Fruit fly (Drosophila melanogaster): ENCODE results near the gene crp.

crp gene

dm6 chr2L:16287602-16288392, at the start of gene crp, which contains the start of gene pkaap:
Gene crp, minus strand, starts transcription at chr2L:16287730.
Gene pkaap, plus strand, starts transcription at chr2L:16288290.
- TF ChIP-seq CG9948 (tag; optimal IDR thresholded peaks at IDR 0.05) (no peak), CG15710 (tag; optimal IDR thresholded peaks at IDR 0.05) (peak; percentile 12), Snoo (tag; optimal IDR thresholded peaks at IDR 0.05) (peak; percentile 57), CG34367 (tag; optimal IDR thresholded peaks at IDR 0.05) (peak; percentile 34), CG4496 (GFP tag; IDR thresholded peaks at IDR 0.05) (no peak), CG12605 (GFP tag; IDR thresholded peaks at IDR 0.05) (no peak), Pif1B (GFP tag; optimal IDR thresholded peaks at IDR 0.05) (peak; percentile 64), CG32121 (GFP tag; IDR thresholded peaks at IDR 0.05) (no peak), CG8301 (tag; optimal IDR thresholded peaks at IDR 0.05) (no peak), rn (GFP tag; IDR thresholded peaks at IDR 0.05) (no peak), D1 (tag; optimal IDR thresholded peaks at IDR 0.05) (no peak), Ets98B (GFP tag; IDR thresholded peaks at IDR 0.05) (no peak), CG10348 (GFP tag; IDR thresholded peaks at IDR 0.05) (no peak), gl (tag; optimal IDR thresholded peaks at IDR 0.05) (peak; percentile 18), Pif1A (GFP tag; optimal IDR thresholded peaks at IDR 0.05) (no peak), CG17806 (tag; optimal IDR thresholded peaks at IDR 0.05) (peak; percentile 1), CG13204 (GFP tag; optimal IDR thresholded peaks at IDR 0.05) (peak; percentile 48), CG8159 (tag; optimal IDR thresholded peaks at IDR 0.05) (peak; percentile 50), fd96Ca (GFP tag; IDR thresholded peaks at IDR 0.05) (no peak), EcR (GFP tag; optimal IDR thresholded peaks at IDR 0.05) (no peak)

- TF ChIP-seq Pif1A (GFP tag; optimal IDR thresholded peaks at IDR 0.05) (no peak), CG12605 (GFP tag; IDR thresholded peaks at IDR 0.05) (no peak), CG4496 (GFP tag; IDR thresholded peaks at IDR 0.05) (no peak), gl (tag; optimal IDR thresholded peaks at IDR 0.05) (no peak), EcR (GFP tag; optimal IDR thresholded peaks at IDR 0.05) (no peak), CG32121 (GFP tag; IDR thresholded peaks at IDR 0.05) (no peak), CG10348 (GFP tag; IDR thresholded peaks at IDR 0.05) (no peak), CG15710 (tag; optimal IDR thresholded peaks at IDR 0.05) (no peak)
Observed at dm6 chr2L:16329625-16330024, 42.1 kb upstream of the crp start, which contains the start of gene CG4440. Gene CG4440, plus strand, starts transcription at chr2L:16329925.

- peak; percentile 27; the same call in 1 of the 2 replicates for TF ChIP-seq CG32121 (GFP tag; IDR thresholded peaks at IDR 0.05)
- no peak; the same call in 1 of the 2 replicates for TF ChIP-seq CG12605 (GFP tag; IDR thresholded peaks at IDR 0.05)
- TF ChIP-seq D1 (tag; optimal IDR thresholded peaks at IDR 0.05), result peak; percentile 71
- TF ChIP-seq Snoo (tag; optimal IDR thresholded peaks at IDR 0.05), result peak; percentile 14
Observed at dm6 chr2L:16329102-16329520, 41.6 kb upstream of the crp start, which contains the start of gene mRpL4. Gene mRpL4, minus strand, starts transcription at chr2L:16329132.

- no peak for TF ChIP-seq CG8301 (tag; optimal IDR thresholded peaks at IDR 0.05)
- TF ChIP-seq D1 (tag; optimal IDR thresholded peaks at IDR 0.05), result peak; percentile 79
- TF ChIP-seq CG15710 (tag; optimal IDR thresholded peaks at IDR 0.05), result no peak
- no peak for TF ChIP-seq CG34367 (tag; optimal IDR thresholded peaks at IDR 0.05)
- TF ChIP-seq CG14655 (GFP tag; optimal IDR thresholded peaks at IDR 0.05), result no peak
Observed at dm6 chr2L:16326892-16327291, 39.4 kb upstream of the crp start, which contains the start of gene CG4278. Gene CG4278, plus strand, starts transcription at chr2L:16327069.

dm6 chr2L:16325515-16326257, 38.2 kb upstream of the crp start, which contains the start of gene cact:
Gene cact, minus strand, starts transcription at chr2L:16326207.
- TF ChIP-seq CG10348 (GFP tag; IDR thresholded peaks at IDR 0.05) (peak; percentile 59), rn (GFP tag; IDR thresholded peaks at IDR 0.05) (peak; percentile 83), Snoo (tag; optimal IDR thresholded peaks at IDR 0.05) (peak; percentile 87), CG15710 (tag; optimal IDR thresholded peaks at IDR 0.05) (peak; percentile 84), EcR (GFP tag; optimal IDR thresholded peaks at IDR 0.05) (peak; percentile 15), gl (tag; optimal IDR thresholded peaks at IDR 0.05) (peak; percentile 42), CG9948 (tag; optimal IDR thresholded peaks at IDR 0.05) (peak; percentile 87), CG34367 (tag; optimal IDR thresholded peaks at IDR 0.05) (peak; percentile 79), fd96Ca (GFP tag; IDR thresholded peaks at IDR 0.05) (peak; percentile 81; the same call in 2 of the 3 replicates), CG14655 (GFP tag; optimal IDR thresholded peaks at IDR 0.05) (peak; percentile 88), CG8159 (tag; optimal IDR thresholded peaks at IDR 0.05) (peak; percentile 90), Ets98B (GFP tag; IDR thresholded peaks at IDR 0.05) (peak; percentile 92), CG8301 (tag; optimal IDR thresholded peaks at IDR 0.05) (peak; percentile 84), CG4496 (GFP tag; IDR thresholded peaks at IDR 0.05) (peak; percentile 91), Pif1A (GFP tag; optimal IDR thresholded peaks at IDR 0.05) (peak; percentile 90), Pif1B (GFP tag; optimal IDR thresholded peaks at IDR 0.05) (peak; percentile 84), CG13204 (GFP tag; optimal IDR thresholded peaks at IDR 0.05) (no peak), CG32121 (GFP tag; IDR thresholded peaks at IDR 0.05) (peak; percentile 90), D1 (tag; optimal IDR thresholded peaks at IDR 0.05) (peak; percentile 34), CG12605 (GFP tag; IDR thresholded peaks at IDR 0.05) (peak; percentile 79), CG17806 (tag; optimal IDR thresholded peaks at IDR 0.05) (peak; percentile 91)

All from whole organism, pupa.